Fruit fly (Drosophila melanogaster): ENCODE results near the gene Syt1.

dm6 chr2L:2845634-2846033, 45.9 kb upstream of the Syt1 start, which contains the start of gene CG18557:
- TF ChIP-seq br (GFP tag; optimal IDR thresholded peaks at IDR 0.05) (no peak), pan (optimal IDR thresholded peaks at IDR 0.05) (no peak), dsf (GFP tag; optimal IDR thresholded peaks at IDR 0.05; ENCODE audit: borderline replicate concordance) (no peak), Sp1 (GFP tag; optimal IDR thresholded peaks at IDR 0.05) (no peak), Hr83 (GFP tag; optimal IDR thresholded peaks at IDR 0.05; ENCODE audit: poor library complexity, severe bottlenecking) (no peak), Myc (optimal IDR thresholded peaks at IDR 0.05) (no peak), psq (GFP tag; optimal IDR thresholded peaks at IDR 0.05) (no peak), sv (GFP tag; optimal IDR thresholded peaks at IDR 0.05) (no peak), Abd-B (GFP tag; optimal IDR thresholded peaks at IDR 0.05) (no peak)

Data from whole organism, wandering third instar larva.